Fruit fly (Drosophila melanogaster): ENCODE results near the gene CG34112.

DNA sequence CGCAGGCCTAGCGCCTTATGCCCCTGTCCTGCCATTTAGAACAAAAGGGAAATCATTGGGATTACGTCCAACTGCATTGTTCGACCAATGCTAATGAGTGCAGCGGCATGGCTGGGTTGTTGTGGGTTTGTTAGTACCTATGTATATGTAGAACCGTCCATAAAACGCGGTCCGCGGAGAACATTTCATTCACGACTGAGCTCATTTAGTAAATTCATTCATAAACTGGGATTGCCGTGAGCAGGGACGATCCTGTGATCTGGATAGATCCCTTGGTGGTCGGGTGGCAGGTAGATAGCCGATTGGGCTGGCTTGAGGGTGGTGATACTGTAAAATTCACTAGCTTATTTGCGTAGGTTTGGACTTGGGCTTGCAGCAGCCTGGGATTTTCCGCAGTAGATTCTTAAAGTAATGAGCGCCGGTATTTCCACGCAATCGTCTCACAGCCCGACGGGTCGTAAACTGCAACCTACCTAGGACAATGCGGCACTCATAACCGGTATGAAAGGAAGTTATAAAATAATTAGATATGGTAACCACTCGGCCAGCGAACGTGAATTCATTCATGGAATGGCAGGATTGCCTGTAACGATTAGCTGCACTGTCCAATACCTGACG, 45.8 kb downstream of the CG34112 start:
- TF ChIP-seq CG3407 (GFP tag; optimal IDR thresholded peaks at IDR 0.05) (no peak), btn (GFP tag; optimal IDR thresholded peaks at IDR 0.05) (no peak), CG1832 (GFP tag; optimal IDR thresholded peaks at IDR 0.05) (no peak)
